ENCODE assay signal across 1 fruit fly cellular context in the genomic region with DNA sequence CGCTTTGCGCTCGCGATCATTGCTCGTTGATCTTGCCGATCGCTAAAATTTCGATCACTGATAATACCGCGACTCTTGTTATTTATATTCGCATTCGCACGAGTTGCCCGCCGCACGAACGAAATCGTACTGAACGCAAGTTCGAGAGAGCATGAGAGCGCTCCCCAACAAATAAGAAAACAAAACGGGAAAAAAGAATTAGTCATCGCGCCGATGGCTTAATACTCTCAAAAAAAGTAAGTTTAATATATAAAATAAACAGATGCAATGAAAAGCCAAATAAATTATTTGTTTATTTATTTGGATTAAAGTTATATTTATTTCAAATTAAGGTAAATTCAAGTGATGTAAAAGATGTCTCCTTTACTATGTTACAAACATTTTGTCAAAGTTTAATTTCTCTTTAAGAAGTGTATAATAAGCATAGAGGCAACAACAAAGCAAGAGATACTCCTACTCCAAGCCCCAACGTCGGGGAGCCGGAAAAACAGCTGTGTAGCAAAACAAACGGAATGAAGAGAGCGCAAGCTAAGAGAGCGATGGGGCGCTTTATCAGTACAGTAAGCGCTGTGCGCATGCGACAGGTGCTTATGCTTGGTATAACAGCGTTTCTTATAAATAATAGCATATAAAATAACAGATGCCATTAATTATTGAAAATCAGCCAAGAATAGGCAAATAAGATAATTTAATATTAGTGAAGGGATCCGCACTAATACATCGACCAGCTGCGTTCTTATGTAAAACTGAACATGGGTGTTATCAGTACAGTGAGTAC.
TF ChIP-seq lines count a peak whose summit lies in the region.

No protein-coding gene starts in this region.

TF ChIP-seq in whole organism, embryonic, 481 proteins besides CTCF, POLR2A, EP300 and RAD21 (continued from another document):
- TF ChIP-seq ken (GFP tag; IDR thresholded peaks at IDR 0.05; lab: Robert Waterston, UW) (peak; percentile 79), dan (GFP tag; IDR thresholded peaks at IDR 0.05; lab: Robert Waterston, UW) (no peak), Chrac-16 (GFP tag; optimal IDR thresholded peaks at IDR 0.05; lab: Kevin White, UChicago) (peak; percentile 72), Hand (GFP tag; optimal IDR thresholded peaks at IDR 0.05; lab: Kevin White, UChicago) (no peak), otp (GFP tag; IDR thresholded peaks at IDR 0.05; lab: Robert Waterston, UW) (peak; percentile 66; the same call in 1 of the 3 replicates), sens-2 (GFP tag; IDR thresholded peaks at IDR 0.05; lab: Robert Waterston, UW) (no peak), Dll (GFP tag; IDR thresholded peaks at IDR 0.05; lab: Robert Waterston, UW; ENCODE audit: partially characterized antibody) (no peak), CG4360 (GFP tag; IDR thresholded peaks at IDR 0.05; lab: Robert Waterston, UW) (no peak), Atf6 (GFP tag; IDR thresholded peaks at IDR 0.05; lab: Robert Waterston, UW) (peak; percentile 57), tll (GFP tag; optimal IDR thresholded peaks at IDR 0.05; lab: Kevin White, UChicago) (no peak), sob (GFP tag; IDR thresholded peaks at IDR 0.05; lab: Robert Waterston, UW) (peak; percentile 62), B-H2 (GFP tag; optimal IDR thresholded peaks at IDR 0.05; lab: Kevin White, UChicago) (peak; percentile 19), slou (GFP tag; optimal IDR thresholded peaks at IDR 0.05; lab: Kevin White, UChicago) (no peak), CG3065 (GFP tag; optimal IDR thresholded peaks at IDR 0.05; lab: Kevin White, UChicago) (peak; percentile 13), CG9817 (tag; optimal IDR thresholded peaks at IDR 0.05; lab: Kevin White, UChicago) (peak; percentile 8), gcm2 (GFP tag; optimal IDR thresholded peaks at IDR 0.05; lab: Kevin White, UChicago) (peak; percentile 83), Dip2 (GFP tag; IDR thresholded peaks at IDR 0.05; lab: Robert Waterston, UW) (no peak), CG4707 (GFP tag; optimal IDR thresholded peaks at IDR 0.05; lab: Kevin White, UChicago) (peak; percentile 33), chif (GFP tag; optimal IDR thresholded peaks at IDR 0.05; lab: Kevin White, UChicago) (peak; percentile 69 to 84), NFAT (GFP tag; IDR thresholded peaks at IDR 0.05; lab: Robert Waterston, UW) (no peak; the same call in 1 of the 2 replicates), NC2β (GFP tag; optimal IDR thresholded peaks at IDR 0.05; lab: Kevin White, UChicago) (peak; percentile 72), nom (GFP tag; optimal IDR thresholded peaks at IDR 0.05; lab: Kevin White, UChicago) (peak; percentile 80), Blimp-1 (GFP tag; optimal IDR thresholded peaks at IDR 0.05; lab: Kevin White, UChicago) (peak; percentile 59)
